Worm (Caenorhabditis elegans): ENCODE measurements around the gene F21C10.6.

DNA sequence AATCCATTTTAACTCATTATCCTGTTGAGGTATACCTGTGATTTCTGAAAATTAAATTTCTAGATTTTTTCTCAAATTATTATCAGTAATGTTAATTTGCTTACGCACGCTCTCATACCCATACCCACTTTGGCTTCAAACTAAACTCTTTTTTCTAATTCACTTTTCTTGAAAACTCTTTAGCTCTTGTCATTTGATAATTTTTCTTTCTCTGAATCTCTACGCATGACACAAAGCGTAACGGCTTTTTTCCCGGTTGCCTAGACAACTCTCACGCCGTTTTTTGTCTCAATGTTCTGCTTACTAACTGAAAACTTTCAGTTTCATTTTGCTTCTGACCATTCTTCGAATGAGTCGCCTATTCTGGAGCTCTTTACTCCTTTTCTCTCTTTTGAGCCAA, 9.7 kb downstream of the F21C10.6 start, which contains the start of gene B0222.1:
- TF ChIP-seq unc-130 (GFP tag; optimal IDR thresholded peaks at IDR 0.05): no peak
- TF ChIP-seq F10B5.3 (tag; optimal IDR thresholded peaks at IDR 0.05): no peak
- no peak for TF ChIP-seq nhr-28 (tag; optimal IDR thresholded peaks at IDR 0.05)
- no peak for TF ChIP-seq nhr-11 (tag; optimal IDR thresholded peaks at IDR 0.05)
- no peak for TF ChIP-seq tag-97 (GFP tag; IDR thresholded peaks at IDR 0.05)
- no peak for TF ChIP-seq nhr-42 (GFP tag; IDR thresholded peaks at IDR 0.05)
- TF ChIP-seq ZK337.2 (GFP tag; IDR thresholded peaks at IDR 0.05): no peak
- TF ChIP-seq mdl-1 (tag; optimal IDR thresholded peaks at IDR 0.05): no peak
